Worm (Caenorhabditis elegans) whole organism, mixed stage, embryonic: ENCODE measurements around the gene ztf-16.
A peak's percentile ranks its signal among the peaks of the same experiment; 100 is the strongest.

ENCODE experiments used
- M03D4.4 ChIP-seq: sonication (generic microtip); optimal IDR thresholded peaks from 2 replicates; lab custom pipeline; 2017; ENCODE audit warnings: mild to moderate bottlenecking, missing genetic modification characterization, missing compliant biosample characterization
- bed-3 ChIP-seq: fragments of 200-800 bp; sonication (Bioruptor generic); optimal IDR thresholded peaks from 3 replicates; lab custom pipeline; 2018; ENCODE audit warnings: mild to moderate bottlenecking, missing genetic modification characterization, moderate library complexity, missing compliant biosample characterization
- blmp-1 ChIP-seq: fragments of 150-350 bp; optimal IDR thresholded peaks from 2 replicates; lab custom pipeline; 2014; ENCODE audit warnings: missing biosample characterization, missing genetic modification characterization
- ceh-39 ChIP-seq: fragments of 150-350 bp; optimal IDR thresholded peaks from 2 replicates; lab custom pipeline; 2014; ENCODE audit warnings: missing biosample characterization, missing genetic modification characterization
- ceh-43 ChIP-seq: fragments of 200-800 bp; sonication (Bioruptor generic); optimal IDR thresholded peaks from 2 replicates; lab custom pipeline; 2018; ENCODE audit warnings: mild to moderate bottlenecking, missing genetic modification characterization, moderate library complexity, missing compliant biosample characterization
- ceh-83 ChIP-seq: fragments of 200-800 bp; sonication (Bioruptor generic); optimal IDR thresholded peaks from 2 replicates; lab custom pipeline; 2018; ENCODE audit warnings: mild to moderate bottlenecking, missing genetic modification characterization, missing compliant biosample characterization
- ces-1 ChIP-seq: fragments of 150-350 bp; optimal IDR thresholded peaks from 2 replicates; lab custom pipeline; 2014; ENCODE audit warnings: missing biosample characterization, missing genetic modification reagents, missing genetic modification characterization
- cnd-1 ChIP-seq: fragments of 200-800 bp; sonication (Bioruptor generic); optimal IDR thresholded peaks from 2 replicates; lab custom pipeline; 2018; ENCODE audit warnings: mild to moderate bottlenecking, missing genetic modification characterization, missing compliant biosample characterization
- drap-1 ChIP-seq: fragments of 200-800 bp; sonication (Bioruptor generic); optimal IDR thresholded peaks from 3 replicates; lab custom pipeline; 2018; ENCODE audit warnings: mild to moderate bottlenecking, missing genetic modification characterization, missing compliant biosample characterization
- elt-1 ChIP-seq: sonication (generic microtip); optimal IDR thresholded peaks from 2 replicates; lab custom pipeline; 2017; ENCODE audit warnings: missing genetic modification characterization, mild to moderate bottlenecking, missing compliant biosample characterization, antibody characterized with exemption, moderate library complexity, borderline replicate concordance; ENCODE audit not compliant: insufficient read depth
- elt-3 ChIP-seq: fragments of 150-350 bp; optimal IDR thresholded peaks from 2 replicates; lab custom pipeline; 2014; ENCODE audit warnings: missing biosample characterization, missing genetic modification characterization
- flh-1 ChIP-seq: fragments of 200-800 bp; sonication (Bioruptor generic); optimal IDR thresholded peaks from 2 replicates; lab custom pipeline; 2018; ENCODE audit warnings: mild to moderate bottlenecking, missing genetic modification characterization, moderate library complexity, missing compliant biosample characterization
- ham-2 ChIP-seq: fragments of 200-800 bp; sonication (Bioruptor generic); optimal IDR thresholded peaks from 2 replicates; lab custom pipeline; 2018; ENCODE audit warnings: mild to moderate bottlenecking, missing genetic modification characterization, missing compliant biosample characterization
- hlh-1 ChIP-seq: fragments of 150-350 bp; optimal IDR thresholded peaks from 2 replicates; lab custom pipeline; 2014; ENCODE audit warnings: missing biosample characterization, missing genetic modification reagents, missing genetic modification characterization
- lin-13 ChIP-seq: fragments of 150-350 bp; optimal IDR thresholded peaks from 2 replicates; lab custom pipeline; 2014; ENCODE audit warnings: missing biosample characterization, missing genetic modification characterization
- lin-32 ChIP-seq: fragments of 200-800 bp; sonication (Bioruptor generic); optimal IDR thresholded peaks from 2 replicates; lab custom pipeline; 2018; ENCODE audit warnings: mild to moderate bottlenecking, missing genetic modification characterization, missing compliant biosample characterization
- lsy-2 ChIP-seq: fragments of 150-350 bp; optimal IDR thresholded peaks from 2 replicates; lab custom pipeline; 2014; ENCODE audit warnings: missing biosample characterization, missing genetic modification characterization
- mab-5 ChIP-seq: fragments of 150-350 bp; optimal IDR thresholded peaks from 2 replicates; lab custom pipeline; 2014; ENCODE audit warnings: missing biosample characterization, missing genetic modification characterization
- mep-1 ChIP-seq: fragments of 150-350 bp; optimal IDR thresholded peaks from 2 replicates; lab custom pipeline; 2017; ENCODE audit warnings: missing biosample characterization, missing genetic modification reagents, missing genetic modification characterization, inconsistent platforms
- mls-2 ChIP-seq: sonication (generic microtip); optimal IDR thresholded peaks from 2 replicates; lab custom pipeline; 2016; ENCODE audit warnings: mild to moderate bottlenecking, missing genetic modification characterization, moderate library complexity, missing compliant biosample characterization
- nhr-12 ChIP-seq: fragments of 150-350 bp; optimal IDR thresholded peaks from 2 replicates; lab custom pipeline; 2014; ENCODE audit warnings: missing biosample characterization, missing genetic modification characterization
- nhr-2 ChIP-seq: fragments of 150-350 bp; optimal IDR thresholded peaks from 2 replicates; lab custom pipeline; 2014; ENCODE audit warnings: missing biosample characterization, missing genetic modification characterization
- nhr-237 ChIP-seq: fragments of 150-350 bp; optimal IDR thresholded peaks from 2 replicates; lab custom pipeline; 2014; ENCODE audit warnings: missing biosample characterization, missing genetic modification characterization
- nhr-28 ChIP-seq: fragments of 150-350 bp; optimal IDR thresholded peaks from 2 replicates; lab custom pipeline; 2014; ENCODE audit warnings: missing biosample characterization, missing genetic modification characterization
- nhr-76 ChIP-seq: sonication (generic microtip); optimal IDR thresholded peaks from 2 replicates; lab custom pipeline; 2017; ENCODE audit warnings: missing biosample characterization, missing genetic modification characterization
- pha-4 ChIP-seq: fragments of 150-350 bp; optimal IDR thresholded peaks from 2 replicates; lab custom pipeline; 2018; ENCODE audit warnings: missing biosample characterization, missing genetic modification reagents, missing genetic modification characterization
- sem-2 ChIP-seq: fragments of 200-800 bp; sonication (Bioruptor generic); optimal IDR thresholded peaks from 2 replicates; lab custom pipeline; 2018; ENCODE audit warnings: mild to moderate bottlenecking, missing genetic modification characterization, missing compliant biosample characterization
- snpc-4 ChIP-seq: fragments of 150-350 bp; optimal IDR thresholded peaks from 2 replicates; lab custom pipeline; 2014; ENCODE audit warnings: missing biosample characterization, missing genetic modification characterization
- sptf-1 ChIP-seq: sonication (generic microtip); optimal IDR thresholded peaks from 2 replicates; lab custom pipeline; 2017; ENCODE audit warnings: mild to moderate bottlenecking, missing genetic modification characterization, moderate library complexity, missing compliant biosample characterization
- tbx-8 ChIP-seq: fragments of 200-800 bp; sonication (Bioruptor generic); optimal IDR thresholded peaks from 2 replicates; lab custom pipeline; 2018; ENCODE audit warnings: mild to moderate bottlenecking, missing genetic modification characterization, moderate library complexity, missing compliant biosample characterization
- unc-120 ChIP-seq: sonication (generic microtip); optimal IDR thresholded peaks from 2 replicates; lab custom pipeline; 2017; ENCODE audit warnings: missing genetic modification characterization, missing compliant biosample characterization; ENCODE audit not compliant: poor library complexity, severe bottlenecking
- unc-39 ChIP-seq: fragments of 150-350 bp; optimal IDR thresholded peaks from 2 replicates; lab custom pipeline; 2014; ENCODE audit warnings: missing biosample characterization, missing genetic modification characterization
- unc-62 ChIP-seq: fragments of 150-350 bp; optimal IDR thresholded peaks from 2 replicates; lab custom pipeline; 2014; ENCODE audit warnings: missing biosample characterization, missing genetic modification reagents, missing genetic modification characterization
- zip-8 ChIP-seq: fragments of 150-350 bp; optimal IDR thresholded peaks from 2 replicates; lab custom pipeline; 2014; ENCODE audit warnings: missing biosample characterization, missing genetic modification characterization
- ztf-11 ChIP-seq: fragments of 150-350 bp; optimal IDR thresholded peaks from 2 replicates; lab custom pipeline; 2014; ENCODE audit warnings: missing biosample characterization, missing genetic modification characterization

Gene ztf-16

ce11 chrX:4794062-4794461, 17.3 kb downstream of the ztf-16 start:
- no peak for TF ChIP-seq tbx-8 (GFP tag; lab: Kevin White, UChicago)
- no peak for TF ChIP-seq mls-2
- no peak for TF ChIP-seq snpc-4 (tag; lab: Kevin White, UChicago)
- no peak for TF ChIP-seq bed-3 (GFP tag; lab: Kevin White, UChicago)
- no peak for TF ChIP-seq zip-8 (tag; lab: Kevin White, UChicago)
- no peak for TF ChIP-seq nhr-12 (tag; lab: Kevin White, UChicago)
- no peak for TF ChIP-seq nhr-76 (tag; lab: Kevin White, UChicago)
- no peak for TF ChIP-seq unc-62 (GFP tag; lab: Kevin White, UChicago)
- TF ChIP-seq mep-1 (tag; lab: Kevin White, UChicago) = no peak
- TF ChIP-seq sptf-1 (tag; lab: Kevin White, UChicago) = no peak
- no peak for TF ChIP-seq blmp-1 (tag; lab: Kevin White, UChicago)
- no peak for TF ChIP-seq mab-5 (tag; lab: Kevin White, UChicago)
- no peak for TF ChIP-seq nhr-28
- TF ChIP-seq lin-13 (tag; lab: Kevin White, UChicago) = no peak
- no peak for TF ChIP-seq nhr-2 (tag; lab: Kevin White, UChicago)
- no peak for TF ChIP-seq ztf-11 (tag; lab: Kevin White, UChicago)
- no peak for TF ChIP-seq unc-39
- TF ChIP-seq hlh-1 = no peak
- TF ChIP-seq cnd-1 = no peak

ce11 chrX:4792979-4793378, 18.4 kb downstream of the ztf-16 start, which contains the start of gene F43C9.1:
Gene F43C9.1 (plus strand): TSS chrX:4793279.
- TF ChIP-seq nhr-76 (tag; lab: Kevin White, UChicago) (no peak), lsy-2 (tag; lab: Kevin White, UChicago) (no peak), nhr-28 (no peak), ceh-43 (no peak), blmp-1 (tag; lab: Kevin White, UChicago) (no peak), lin-32 (GFP tag; lab: Kevin White, UChicago) (no peak), mep-1 (tag; lab: Kevin White, UChicago) (no peak), tbx-8 (GFP tag; lab: Kevin White, UChicago) (no peak), flh-1 (no peak), M03D4.4 (no peak), mab-5 (tag; lab: Kevin White, UChicago) (no peak), ces-1 (GFP tag; lab: Kevin White, UChicago) (no peak), drap-1 (GFP tag; lab: Kevin White, UChicago) (no peak), unc-62 (GFP tag; lab: Kevin White, UChicago) (no peak), snpc-4 (tag; lab: Kevin White, UChicago) (no peak), ztf-11 (tag; lab: Kevin White, UChicago) (no peak)

- TF ChIP-seq ceh-83 (GFP tag; lab: Kevin White, UChicago) = no peak
- no peak for TF ChIP-seq zip-8 (tag; lab: Kevin White, UChicago)
- TF ChIP-seq ceh-39 = no peak
- TF ChIP-seq M03D4.4 = no peak
- TF ChIP-seq flh-1 = no peak
- TF ChIP-seq nhr-12 (tag; lab: Kevin White, UChicago) = no peak
- no peak for TF ChIP-seq drap-1 (GFP tag; lab: Kevin White, UChicago)
- no peak for TF ChIP-seq ces-1 (GFP tag; lab: Kevin White, UChicago)
- TF ChIP-seq mep-1 (tag; lab: Kevin White, UChicago) = no peak
- no peak for TF ChIP-seq nhr-237 (tag; lab: Kevin White, UChicago)
- no peak for TF ChIP-seq lin-13 (tag; lab: Kevin White, UChicago)
- no peak for TF ChIP-seq elt-1
- no peak for TF ChIP-seq hlh-1
- TF ChIP-seq sptf-1 (tag; lab: Kevin White, UChicago) = no peak
- TF ChIP-seq nhr-76 (tag; lab: Kevin White, UChicago) = no peak
- no peak for TF ChIP-seq cnd-1
- no peak for TF ChIP-seq unc-62 (GFP tag; lab: Kevin White, UChicago)
- no peak for TF ChIP-seq sem-2 (GFP tag; lab: Kevin White, UChicago)
- TF ChIP-seq unc-120 (tag; lab: Kevin White, UChicago) = no peak
- no peak for TF ChIP-seq ham-2 (GFP tag; lab: Kevin White, UChicago)
- TF ChIP-seq, all 35 proteins: peak for 0
These were observed 20.7 kb downstream of the ztf-16 start for ce11 chrX:4790614-4791013.

- TF ChIP-seq M03D4.4 (peak; percentile 79), snpc-4 (tag; lab: Kevin White, UChicago) (no peak), sptf-1 (tag; lab: Kevin White, UChicago) (peak; percentile 72), nhr-237 (tag; lab: Kevin White, UChicago) (no peak), unc-39 (no peak), ztf-11 (tag; lab: Kevin White, UChicago) (no peak), ceh-39 (no peak), pha-4 (tag; lab: Kevin White, UChicago) (no peak), unc-120 (tag; lab: Kevin White, UChicago) (peak; percentile 21), elt-3 (tag; lab: Kevin White, UChicago) (no peak), ham-2 (GFP tag; lab: Kevin White, UChicago) (no peak), lsy-2 (tag; lab: Kevin White, UChicago) (no peak), mep-1 (tag; lab: Kevin White, UChicago) (no peak), elt-1 (no peak), unc-62 (GFP tag; lab: Kevin White, UChicago) (peak; percentile 8), zip-8 (tag; lab: Kevin White, UChicago) (no peak), mab-5 (tag; lab: Kevin White, UChicago) (no peak), sem-2 (GFP tag; lab: Kevin White, UChicago) (peak; percentile 74), nhr-76 (tag; lab: Kevin White, UChicago) (no peak), lin-13 (tag; lab: Kevin White, UChicago) (no peak), cnd-1 (peak; percentile 81), tbx-8 (GFP tag; lab: Kevin White, UChicago) (no peak), lin-32 (GFP tag; lab: Kevin White, UChicago) (no peak), flh-1 (no peak), hlh-1 (no peak), blmp-1 (tag; lab: Kevin White, UChicago) (no peak), ces-1 (GFP tag; lab: Kevin White, UChicago) (no peak), nhr-12 (tag; lab: Kevin White, UChicago) (no peak), bed-3 (GFP tag; lab: Kevin White, UChicago) (no peak), ceh-43 (no peak), nhr-28 (no peak), mls-2 (peak; percentile 45), ceh-83 (GFP tag; lab: Kevin White, UChicago) (peak; percentile 85), nhr-2 (tag; lab: Kevin White, UChicago) (no peak), drap-1 (GFP tag; lab: Kevin White, UChicago) (peak; percentile 66)
- TF ChIP-seq, all 35 proteins: peak for 9
These were observed 22.4 kb downstream of the ztf-16 start for ce11 chrX:4788958-4789357.
